Fruit fly (Drosophila melanogaster) whole organism, embryonic: ENCODE results near the gene CG32668.

Source experiments
- Atf3 ChIP-seq: fragments of 200-800 bp; sonication (Bioruptor generic); optimal IDR thresholded peaks from 3 replicates; lab custom pipeline; 2016; ENCODE audit warnings: missing biosample characterization, missing genetic modification characterization
- Atf6 ChIP-seq: fragments of 200-800 bp; sonication (Bioruptor generic); IDR thresholded peaks from 2 replicates; pipeline ENCODE4 v1.3.6; 2022; ENCODE audit warnings: missing biosample characterization, missing genetic modification characterization
- CG10209 ChIP-seq: fragments of 200-800 bp; sonication (Bioruptor generic); optimal IDR thresholded peaks from 3 replicates; lab custom pipeline; 2017; ENCODE audit warnings: missing biosample characterization, mild to moderate bottlenecking, missing genetic modification characterization, missing genetic modification reagents
- CG10979 ChIP-seq: fragments of 200-800 bp; sonication (Bioruptor generic); optimal IDR thresholded peaks from 2 replicates; lab custom pipeline; 2018; ENCODE audit warnings: missing biosample characterization, mild to moderate bottlenecking, missing genetic modification characterization, moderate library complexity
- CG12219 ChIP-seq: fragments of 200-800 bp; sonication (Bioruptor generic); optimal IDR thresholded peaks from 3 replicates; lab custom pipeline; 2018; ENCODE audit warnings: missing biosample characterization, mild to moderate bottlenecking, missing genetic modification characterization
- CG13894 ChIP-seq: fragments of 200-800 bp; sonication (Bioruptor generic); optimal IDR thresholded peaks from 3 replicates; lab custom pipeline; 2018; ENCODE audit warnings: missing biosample characterization, mild to moderate bottlenecking, missing genetic modification characterization, moderate library complexity
- CG15479 ChIP-seq: fragments of 200-800 bp; sonication (Bioruptor generic); optimal IDR thresholded peaks from 3 replicates; lab custom pipeline; 2019; ENCODE audit warnings: missing biosample characterization, mild to moderate bottlenecking, missing genetic modification characterization, moderate library complexity
- CG17359 ChIP-seq: fragments of 200-800 bp; sonication (Bioruptor generic); optimal IDR thresholded peaks from 3 replicates; lab custom pipeline; 2018; ENCODE audit warnings: missing biosample characterization, mild to moderate bottlenecking, missing genetic modification characterization, moderate library complexity
- CG2678 ChIP-seq: fragments of 200-800 bp; sonication (Bioruptor generic); optimal IDR thresholded peaks from 3 replicates; lab custom pipeline; 2019; ENCODE audit warnings: missing biosample characterization, mild to moderate bottlenecking, missing genetic modification characterization, moderate library complexity
- CG2712 ChIP-seq: fragments of 200-800 bp; optimal IDR thresholded peaks from 3 replicates; lab custom pipeline; 2019; ENCODE audit warnings: missing biosample characterization, mild to moderate bottlenecking, missing genetic modification characterization, moderate library complexity
- CG3847 ChIP-seq: fragments of 200-800 bp; sonication (Bioruptor generic); IDR thresholded peaks from 2 replicates; pipeline ENCODE4 v1.3.6; 2022; ENCODE audit warnings: missing biosample characterization, missing genetic modification characterization
- CG4360 ChIP-seq: fragments of 200-800 bp; sonication (Bioruptor generic); IDR thresholded peaks from 2 replicates; pipeline ENCODE4 v1.3.6; 2022; ENCODE audit warnings: missing biosample characterization, missing genetic modification characterization
- CG4424 ChIP-seq: fragments of 200-800 bp; sonication (Bioruptor generic); optimal IDR thresholded peaks from 3 replicates; lab custom pipeline; 2016; ENCODE audit warnings: missing biosample characterization, missing genetic modification characterization
- CG4820 ChIP-seq: fragments of 200-800 bp; sonication (Bioruptor generic); optimal IDR thresholded peaks from 3 replicates; lab custom pipeline; 2016; ENCODE audit warnings: missing biosample characterization, missing genetic modification characterization
- CG7839 ChIP-seq: fragments of 200-800 bp; sonication (Bioruptor generic); optimal IDR thresholded peaks from 3 replicates; lab custom pipeline; 2018; ENCODE audit warnings: missing biosample characterization, mild to moderate bottlenecking, missing genetic modification characterization, moderate library complexity
- CG9609 ChIP-seq: fragments of 200-800 bp; sonication (Bioruptor generic); optimal IDR thresholded peaks from 3 replicates; lab custom pipeline; 2016; ENCODE audit warnings: missing biosample characterization, missing genetic modification characterization
- CG9932 ChIP-seq: fragments of 200-800 bp; sonication (Bioruptor generic); IDR thresholded peaks from 2 replicates; pipeline ENCODE4 v1.3.6; 2022; ENCODE audit warnings: missing biosample characterization, missing genetic modification characterization
- D ChIP-seq, 2 experiments: fragments of 200-800 bp in 1 of 2; fragments of >200 bp in 1 of 2; sonication (Bioruptor generic) in 1 of 2; optimal IDR thresholded peaks; 2 replicates in 1 of 2; 3 replicates in 1 of 2; lab custom pipeline; 2017; ENCODE audit warnings: mild to moderate bottlenecking in 1 of 2, missing biosample characterization in 1 of 2, missing genetic modification characterization in 1 of 2, missing genetic modification reagents in 1 of 2
- E2f1 ChIP-seq: fragments of 200-800 bp; sonication (Bioruptor generic); IDR thresholded peaks from 2 replicates; pipeline ENCODE4 v1.3.6; 2022; ENCODE audit warnings: missing biosample characterization, missing genetic modification characterization
- HLH3B ChIP-seq: fragments of 200-800 bp; sonication (Bioruptor generic); IDR thresholded peaks from 2 replicates; pipeline ENCODE4 v1.3.6; 2022; ENCODE audit warnings: missing biosample characterization, missing genetic modification characterization
- NK7.1 ChIP-seq: fragments of 200-800 bp; sonication (Bioruptor generic); optimal IDR thresholded peaks from 3 replicates; lab custom pipeline; 2016; ENCODE audit warnings: missing biosample characterization, missing genetic modification characterization
- Ptx1 ChIP-seq: fragments of 200-800 bp; sonication (Bioruptor generic); IDR thresholded peaks from 2 replicates; pipeline ENCODE4 v1.3.6; 2022; ENCODE audit warnings: missing biosample characterization, missing genetic modification characterization
- Side ChIP-seq: fragments of 200-800 bp; sonication (Bioruptor generic); optimal IDR thresholded peaks from 2 replicates; lab custom pipeline; 2016; ENCODE audit warnings: missing biosample characterization, missing genetic modification characterization
- Sin3A ChIP-seq: fragments of >200 bp; optimal IDR thresholded peaks from 2 replicates; lab custom pipeline; 2018
- Sry-δ ChIP-seq: fragments of 200-800 bp; sonication (Bioruptor generic); optimal IDR thresholded peaks from 2 replicates; lab custom pipeline; 2016; ENCODE audit warnings: missing biosample characterization, missing genetic modification characterization
- cas ChIP-seq: fragments of 200-800 bp; sonication (Bioruptor generic); IDR thresholded peaks from 2 replicates; pipeline ENCODE4 v1.3.6; 2022; ENCODE audit warnings: missing biosample characterization, missing genetic modification characterization
- cato ChIP-seq: fragments of 200-800 bp; sonication (Bioruptor generic); optimal IDR thresholded peaks from 2 replicates; lab custom pipeline; 2016; ENCODE audit warnings: missing biosample characterization, missing genetic modification characterization, borderline replicate concordance
- chif ChIP-seq, 2 experiments: fragments of 200-800 bp; sonication (Bioruptor generic); optimal IDR thresholded peaks; 3 replicates each; lab custom pipeline; 2016; ENCODE audit warnings: missing biosample characterization in 2 of 2, missing genetic modification characterization in 2 of 2
- dysf ChIP-seq: fragments of 200-800 bp; sonication (Bioruptor generic); IDR thresholded peaks from 3 replicates; pipeline ENCODE4 v1.3.6; 2022; ENCODE audit warnings: missing biosample characterization, missing genetic modification characterization
- gcm ChIP-seq: fragments of 200-800 bp; sonication (Bioruptor generic); optimal IDR thresholded peaks from 2 replicates; lab custom pipeline; 2019; ENCODE audit warnings: missing biosample characterization, mild to moderate bottlenecking, missing genetic modification characterization, moderate library complexity
- gem ChIP-seq: fragments of 200-800 bp; sonication (Bioruptor generic); optimal IDR thresholded peaks from 2 replicates; lab custom pipeline; 2019; ENCODE audit warnings: missing biosample characterization, mild to moderate bottlenecking, missing genetic modification characterization, moderate library complexity
- grn ChIP-seq: fragments of 200-800 bp; sonication (Bioruptor generic); optimal IDR thresholded peaks from 3 replicates; lab custom pipeline; 2017; ENCODE audit warnings: missing biosample characterization, missing genetic modification characterization
- hbn ChIP-seq: fragments of 200-800 bp; sonication (Bioruptor generic); IDR thresholded peaks from 2 replicates; pipeline ENCODE4 v1.3.6; 2022; ENCODE audit warnings: missing biosample characterization, missing genetic modification characterization; ENCODE audit not compliant: partially characterized antibody
- ind ChIP-seq: fragments of 200-800 bp; sonication (Bioruptor generic); optimal IDR thresholded peaks from 3 replicates; lab custom pipeline; 2016; ENCODE audit warnings: missing biosample characterization, missing genetic modification characterization
- lilli ChIP-seq: fragments of 200-800 bp; sonication (Bioruptor generic); optimal IDR thresholded peaks from 3 replicates; lab custom pipeline; 2016; ENCODE audit warnings: missing biosample characterization, missing genetic modification characterization
- lmd ChIP-seq: fragments of 200-800 bp; sonication (Bioruptor generic); IDR thresholded peaks from 2 replicates; pipeline ENCODE4 v1.3.6; 2022; ENCODE audit warnings: missing biosample characterization, missing genetic modification characterization
- nmo ChIP-seq: fragments of 200-800 bp; sonication (Bioruptor generic); optimal IDR thresholded peaks from 2 replicates; lab custom pipeline; 2018; ENCODE audit warnings: missing biosample characterization, mild to moderate bottlenecking, missing genetic modification characterization, moderate library complexity
- nom ChIP-seq: fragments of 200-800 bp; sonication (Bioruptor generic); optimal IDR thresholded peaks from 2 replicates; lab custom pipeline; 2017; ENCODE audit warnings: missing biosample characterization, missing genetic modification characterization, mild to moderate bottlenecking, moderate library complexity, missing genetic modification reagents
- row ChIP-seq: fragments of 200-800 bp; sonication (Bioruptor generic); IDR thresholded peaks from 3 replicates; pipeline ENCODE4 v1.3.6; 2022; ENCODE audit warnings: missing biosample characterization, missing genetic modification characterization
- seq ChIP-seq: fragments of 200-800 bp; sonication (Bioruptor generic); IDR thresholded peaks from 2 replicates; pipeline ENCODE4 v1.3.6; 2022; ENCODE audit warnings: missing biosample characterization, missing genetic modification characterization
- sima ChIP-seq: fragments of 200-800 bp; sonication (Bioruptor generic); optimal IDR thresholded peaks from 2 replicates; lab custom pipeline; 2016; ENCODE audit warnings: missing biosample characterization, missing genetic modification characterization
- sob ChIP-seq: fragments of 200-800 bp; sonication (Bioruptor generic); IDR thresholded peaks from 2 replicates; pipeline ENCODE4 v1.3.6; 2022; ENCODE audit warnings: missing biosample characterization, missing genetic modification characterization
- sr ChIP-seq: fragments of 200-800 bp; sonication (Bioruptor generic); IDR thresholded peaks from 3 replicates; pipeline ENCODE4 v1.3.6; 2022; ENCODE audit warnings: missing biosample characterization, missing genetic modification characterization
- tll ChIP-seq, 2 experiments: fragments of 200-800 bp in 1 of 2; fragments of >200 bp in 1 of 2; sonication (Bioruptor generic) in 1 of 2; optimal IDR thresholded peaks; 2 replicates each; lab custom pipeline; 2017 to 2019; ENCODE audit warnings: missing biosample characterization in 2 of 2, missing genetic modification characterization in 2 of 2, mild to moderate bottlenecking in 1 of 2, moderate library complexity in 1 of 2
- twi ChIP-seq: fragments of 200-800 bp; optimal IDR thresholded peaks from 2 replicates; lab custom pipeline; 2019; ENCODE audit warnings: missing biosample characterization, mild to moderate bottlenecking, missing genetic modification characterization, moderate library complexity
- unpg ChIP-seq: fragments of 200-800 bp; sonication (Bioruptor generic); optimal IDR thresholded peaks from 3 replicates; lab custom pipeline; 2018; ENCODE audit warnings: missing biosample characterization, mild to moderate bottlenecking, missing genetic modification characterization, moderate library complexity

CG32668 gene

DNA sequence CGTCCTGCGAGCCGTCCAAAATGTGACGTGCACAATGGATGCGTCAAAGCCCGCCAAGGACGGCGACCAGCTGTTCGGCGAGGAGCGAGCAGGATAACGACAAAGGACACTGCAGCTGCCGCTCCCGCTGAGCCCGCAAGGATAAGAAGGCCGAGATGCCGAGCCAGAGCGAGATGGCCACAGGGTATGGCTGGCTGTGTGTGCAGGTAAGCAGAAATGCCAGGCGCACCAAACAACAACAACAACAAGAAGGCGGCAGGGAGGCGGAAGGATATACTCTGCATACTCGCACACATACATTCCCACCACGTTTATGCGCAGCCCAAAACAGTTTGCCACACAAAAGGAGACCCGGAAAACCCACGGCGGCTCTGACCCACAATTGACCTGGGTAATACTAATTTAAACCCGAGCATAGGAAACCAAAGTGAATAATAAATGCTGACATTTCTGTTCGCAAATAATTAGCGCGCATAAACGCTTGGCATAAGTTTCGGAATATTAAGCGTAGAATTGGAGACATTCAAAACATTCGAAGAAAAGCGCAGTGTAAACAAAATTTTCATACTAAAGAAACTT is 12.9 kb downstream of the CG32668 start (continued):
- TF ChIP-seq D (optimal IDR thresholded peaks at IDR 0.05; lab: Kevin White, UChicago) (no peak), D (GFP tag; optimal IDR thresholded peaks at IDR 0.05; lab: Kevin White, UChicago) (no peak), CG9609 (GFP tag; lab: Kevin White, UChicago) (no peak), Sry-δ (no peak), Ptx1 (GFP tag; lab: Robert Waterston, UW) (0 out of 2 replicates have a peak, but pooled peaks have one; percentile 11), lmd (GFP tag; lab: Robert Waterston, UW) (peak; percentile 24; the same call in 1 of the 2 replicates), CG13894 (no peak), CG9932 (GFP tag; lab: Robert Waterston, UW) (0 out of 2 replicates have a peak, but pooled peaks have one; percentile 20), CG4424 (GFP tag; lab: Kevin White, UChicago) (no peak), lilli (peak; percentile 4), hbn (GFP tag; lab: Robert Waterston, UW) (no peak), CG4820 (GFP tag; lab: Kevin White, UChicago) (peak; percentile 96), gcm (GFP tag; lab: Kevin White, UChicago) (peak; percentile 1), E2f1 (GFP tag; lab: Robert Waterston, UW) (0 out of 2 replicates have a peak, but pooled peaks have one; percentile 34), CG12219 (no peak), chif (GFP tag; optimal IDR thresholded peaks at IDR 0.05; lab: Kevin White, UChicago) (peak in 1 of 2 experiments; percentile 8), HLH3B (GFP tag; lab: Robert Waterston, UW) (no peak), cato (GFP tag; lab: Kevin White, UChicago) (no peak), Atf3 (GFP tag; lab: Kevin White, UChicago) (no peak), nom (GFP tag; lab: Kevin White, UChicago) (peak; percentile 30), CG4360 (GFP tag; lab: Robert Waterston, UW) (peak; percentile 94), twi (tag; lab: Kevin White, UChicago) (peak; percentile 24), CG7839 (tag; lab: Kevin White, UChicago) (peak; percentile 14), sob (GFP tag; lab: Robert Waterston, UW) (peak; percentile 13; the same call in 1 of the 2 replicates), sima (GFP tag; lab: Kevin White, UChicago) (no peak), CG2678 (peak; percentile 54), dysf (GFP tag; lab: Robert Waterston, UW) (peak; percentile 47; the same call in 1 of the 3 replicates), CG10209 (no peak), ind (GFP tag; lab: Kevin White, UChicago) (peak; percentile 27), nmo (GFP tag; lab: Kevin White, UChicago) (peak; percentile 39), Side (peak; percentile 17), CG2712 (peak; percentile 37), CG17359 (tag; lab: Kevin White, UChicago) (peak; percentile 26), row (GFP tag; lab: Robert Waterston, UW) (peak; percentile 64), CG10979 (tag; lab: Kevin White, UChicago) (peak; percentile 30), gem (peak; percentile 44), tll (GFP tag; optimal IDR thresholded peaks at IDR 0.05; lab: Kevin White, UChicago) (peak in 1 of 2 experiments; percentile 18), NK7.1 (peak; percentile 6), seq (GFP tag; lab: Robert Waterston, UW) (0 out of 2 replicates have a peak, but pooled peaks have one; percentile 32), unpg (peak; percentile 21), Atf6 (GFP tag; lab: Robert Waterston, UW) (peak; percentile 24; the same call in 1 of the 2 replicates), sr (no peak), grn (GFP tag; lab: Kevin White, UChicago) (no peak), CG15479 (peak; percentile 64), cas (GFP tag; lab: Robert Waterston, UW) (no peak), CG3847 (no peak), Sin3A (lab: Kevin White, UChicago) (no peak)
